Worm (Caenorhabditis elegans): ENCODE results near the gene unc-45.

- TF ChIP-seq lin-11 (tag; optimal IDR thresholded peaks at IDR 0.05) (no peak), ztf-16 (tag; optimal IDR thresholded peaks at IDR 0.05) (no peak), tbx-2 (tag; optimal IDR thresholded peaks at IDR 0.05) (no peak), madf-2 (tag; optimal IDR thresholded peaks at IDR 0.05) (no peak), syd-9 (tag; optimal IDR thresholded peaks at IDR 0.05) (no peak)
Observed at ce11 chrIII:541766-542165, 50.4 kb downstream of the unc-45 start, which contains the start of gene T22F7.1.
